Worm (Caenorhabditis elegans) whole organism, L4 larva: ENCODE data around the gene T27D12.1.

Experiments used
- F49E8.2 ChIP-seq: sonication (generic microtip); optimal IDR thresholded peaks from 2 replicates; lab custom pipeline; 2016; ENCODE audit warnings: missing compliant biosample characterization, mild to moderate bottlenecking, missing genetic modification characterization, borderline replicate concordance
- aha-1 ChIP-seq: fragments of 150-350 bp; peaks from one replicate; lab custom pipeline; 2014; ENCODE audit warnings: missing biosample characterization, missing genetic modification characterization
- aly-2 ChIP-seq: sonication (generic microtip); optimal IDR thresholded peaks from 2 replicates; lab custom pipeline; 2018; ENCODE audit warnings: missing biosample characterization, missing genetic modification characterization
- ceh-62 ChIP-seq: sonication (generic microtip); optimal IDR thresholded peaks from 2 replicates; lab custom pipeline; 2017; ENCODE audit warnings: missing biosample characterization, missing genetic modification characterization
- daf-16 ChIP-seq, 3 experiments: sonication (generic microtip); optimal IDR thresholded peaks; 2 replicates each; lab custom pipeline; 2016 to 2017; ENCODE audit warnings: missing genetic modification characterization in 3 of 3, missing genetic modification reagents in 3 of 3, mild to moderate bottlenecking in 2 of 3, missing compliant biosample characterization in 2 of 3, missing biosample characterization in 1 of 3, moderate library complexity in 1 of 3
- fos-1 ChIP-seq: fragments of 150-350 bp; optimal IDR thresholded peaks from 2 replicates; lab custom pipeline; 2014; ENCODE audit warnings: missing biosample characterization, missing genetic modification characterization
- nhr-41 ChIP-seq: fragments of 200-800 bp; sonication (Bioruptor generic); IDR thresholded peaks from 2 replicates; pipeline ENCODE4 v1.3.6; 2022; ENCODE audit warnings: missing genetic modification reagents, missing genetic modification characterization, missing compliant biosample characterization
- saeg-2 ChIP-seq: fragments of 200-800 bp; sonication (Bioruptor generic); IDR thresholded peaks from 2 replicates; pipeline ENCODE4 v1.3.6; 2022; ENCODE audit warnings: missing genetic modification reagents, missing genetic modification characterization, missing compliant biosample characterization
- skn-1 ChIP-seq: fragments of 150-350 bp; optimal IDR thresholded peaks from 2 replicates; lab custom pipeline; 2014; ENCODE audit warnings: missing biosample characterization, missing genetic modification characterization
- unc-62 ChIP-seq, 3 experiments: fragments of 150-350 bp in 1 of 3; sonication (generic microtip); optimal IDR thresholded peaks in 2 of 3; peaks in 1 of 3; 1 replicate in 1 of 3; 2 replicates in 2 of 3; lab custom pipeline; 2014 to 2017; ENCODE audit warnings: missing biosample characterization in 3 of 3, missing genetic modification characterization in 3 of 3, missing genetic modification reagents in 3 of 3, missing genotype in 1 of 3
- zag-1 ChIP-seq: fragments of 150-350 bp; optimal IDR thresholded peaks from 2 replicates; lab custom pipeline; 2014; ENCODE audit warnings: missing biosample characterization, missing genetic modification characterization
- zip-11 ChIP-seq: fragments of 200-800 bp; sonication (Bioruptor generic); IDR thresholded peaks from 2 replicates; pipeline ENCODE4 v1.3.6; 2022; ENCODE audit warnings: missing genetic modification characterization, missing compliant biosample characterization

- TF ChIP-seq saeg-2 (no peak), aly-2 (tag; lab: Kevin White, UChicago) (no peak), daf-16 (GFP tag; optimal IDR thresholded peaks at IDR 0.05; lab: Kevin White, UChicago) (no peak), daf-16 (tag; optimal IDR thresholded peaks at IDR 0.05; lab: Kevin White, UChicago) (no peak), ceh-62 (no peak), skn-1 (tag; lab: Kevin White, UChicago) (no peak), fos-1 (no peak), F49E8.2 (tag; lab: Kevin White, UChicago) (no peak), zip-11 (no peak), nhr-41 (GFP tag; lab: Robert Waterston, UW) (no peak), unc-62 (GFP tag; optimal IDR thresholded peaks at IDR 0.05 in 1 of 2; lab: Kevin White, UChicago) (no peak), unc-62 (tag; optimal IDR thresholded peaks at IDR 0.05; lab: Kevin White, UChicago) (no peak), aha-1 (no peak), zag-1 (tag; lab: Kevin White, UChicago) (no peak)
Measured at ce11 chrII:11854749-11855148, 12.3 kb downstream of the T27D12.1 start.
